Worm (Caenorhabditis elegans): Measurements from ENCODE around the gene T02H6.11.
A peak's percentile ranks its signal among the peaks of the same experiment; 100 is the strongest.

T02H6.11 gene

ce11 chrII:724004-724403, 23.1 kb upstream of the T02H6.11 start:
- TF ChIP-seq ceh-28 (tag; optimal IDR thresholded peaks at IDR 0.05): peak; percentile 99
- TF ChIP-seq sdz-12 (GFP tag; optimal IDR thresholded peaks at IDR 0.05): no peak
- TF ChIP-seq aha-1 (tag): peak; percentile 0

ce11 chrII:723488-723887, 22.6 kb upstream of the T02H6.11 start, which contains the start of gene rfip-2:
Gene rfip-2, plus strand, starts transcription at chrII:723788.
- TF ChIP-seq aha-1 (tag): peak; percentile 6
- TF ChIP-seq ceh-62 (tag; optimal IDR thresholded peaks at IDR 0.05): no peak

- TF ChIP-seq aha-1 (tag) (peak; percentile 14), skn-1 (tag; optimal IDR thresholded peaks at IDR 0.05) (no peak)
Measured at ce11 chrII:721931-722330, 21.0 kb upstream of the T02H6.11 start.

ce11 chrII:709081-709480, 8.2 kb upstream of the T02H6.11 start, which contains the start of gene T02H6.1:
Gene T02H6.1, plus strand, starts transcription at chrII:709381.
- no peak for TF ChIP-seq T26A8.4 (GFP tag; IDR thresholded peaks at IDR 0.05)
- no peak for TF ChIP-seq daf-12 (tag; optimal IDR thresholded peaks at IDR 0.05)
- TF ChIP-seq cey-2 (tag; optimal IDR thresholded peaks at IDR 0.05; ENCODE audit: borderline replicate concordance, insufficient read depth): no peak
- TF ChIP-seq Y105C5A.15 (GFP tag; IDR thresholded peaks at IDR 0.05): no peak
- TF ChIP-seq hlh-11 (tag; optimal IDR thresholded peaks at IDR 0.05): no peak
- TF ChIP-seq F44E2.7 (GFP tag; IDR thresholded peaks at IDR 0.05): no peak
- TF ChIP-seq ceh-32 (tag; optimal IDR thresholded peaks at IDR 0.05; ENCODE audit: poor library complexity): no peak
- no peak for TF ChIP-seq ZK337.2 (GFP tag; IDR thresholded peaks at IDR 0.05)
- no peak for TF ChIP-seq zfp-3 (GFP tag; conservative IDR thresholded peaks at IDR 0.05)
- TF ChIP-seq madf-5 (GFP tag; IDR thresholded peaks at IDR 0.05): no peak
- TF ChIP-seq nhr-76 (tag; optimal IDR thresholded peaks at IDR 0.05): no peak
- no peak for TF ChIP-seq tra-1 (GFP tag; IDR thresholded peaks at IDR 0.05)
- TF ChIP-seq zfp-2 (tag; optimal IDR thresholded peaks at IDR 0.05): no peak
- TF ChIP-seq mxl-2 (GFP tag; conservative IDR thresholded peaks at IDR 0.05): no peak
- no peak for TF ChIP-seq fos-1 (tag; optimal IDR thresholded peaks at IDR 0.05)
- no peak for TF ChIP-seq spr-3 (GFP tag; optimal IDR thresholded peaks at IDR 0.05)

ce11 chrII:701371-702139, 630 bp upstream of the T02H6.11 start, which contains the start of gene thoc-1:
Gene thoc-1, plus strand, starts transcription at chrII:702107.
- TF ChIP-seq mdt-29 (GFP tag; IDR thresholded peaks at IDR 0.05) (no peak), Y48G9A.11 (GFP tag; IDR thresholded peaks at IDR 0.05) (0 out of 2 replicates have a peak, but pooled peaks have one; percentile 19), T20F7.1 (GFP tag; optimal IDR thresholded peaks at IDR 0.05) (peak; percentile 93), nhr-41 (GFP tag; IDR thresholded peaks at IDR 0.05) (no peak), daf-16 (GFP tag; optimal IDR thresholded peaks at IDR 0.05) (no peak), daf-16 (tag; optimal IDR thresholded peaks at IDR 0.05) (peak; percentile 3)

ce11 chrII:698453-698852, 2.5 kb downstream of the T02H6.11 start:
- TF ChIP-seq saeg-2 (GFP tag; IDR thresholded peaks at IDR 0.05) (0 out of 2 replicates have a peak, but pooled peaks have one; percentile 33), ceh-44 (GFP tag; IDR thresholded peaks at IDR 0.05) (0 out of 2 replicates have a peak, but pooled peaks have one; percentile 13), lim-7 (GFP tag; IDR thresholded peaks at IDR 0.05) (peak; percentile 42; the same call in 1 of the 2 replicates), set-16 (GFP tag; IDR thresholded peaks at IDR 0.05) (peak; percentile 73), egl-43 (GFP tag; IDR thresholded peaks at IDR 0.05) (peak; percentile 59; the same call in 1 of the 2 replicates), D1046.2 (GFP tag; IDR thresholded peaks at IDR 0.05) (0 out of 2 replicates have a peak, but pooled peaks have one; percentile 12), dmd-8 (GFP tag; IDR thresholded peaks at IDR 0.05) (peak; percentile 44; the same call in 1 of the 2 replicates)

Data from whole organism, L4 larva.